1 fruit fly cellular context compared by ENCODE assay signal in genomic region chr2L:10759624-10760023, dm6.
TF ChIP-seq lines count a peak whose summit lies in the region.

No protein-coding gene starts in this region.

TF ChIP-seq in whole organism, prepupa, 60 proteins besides CTCF, POLR2A, EP300 and RAD21 (continued from another document):
- TF ChIP-seq lz (GFP tag; optimal IDR thresholded peaks at IDR 0.05; lab: Kevin White, UChicago) (peak; percentile 49), esn (GFP tag; optimal IDR thresholded peaks at IDR 0.05; lab: Kevin White, UChicago) (peak; percentile 46), Eip78C (GFP tag; lab: Kevin White, UChicago) (peak; percentile 83), Hr39 (GFP tag; optimal IDR thresholded peaks at IDR 0.05; lab: Kevin White, UChicago) (peak; percentile 35), Gug (GFP tag; IDR thresholded peaks at IDR 0.05; lab: Robert Waterston, UW) (no peak), CG8632 (GFP tag; optimal IDR thresholded peaks at IDR 0.05; lab: Kevin White, UChicago) (peak; percentile 42), CG6808 (GFP tag; optimal IDR thresholded peaks at IDR 0.05; lab: Kevin White, UChicago) (no peak), CG31627 (GFP tag; optimal IDR thresholded peaks at IDR 0.05; lab: Kevin White, UChicago) (peak; percentile 51), Hr4 (GFP tag; optimal IDR thresholded peaks at IDR 0.05; lab: Kevin White, UChicago) (peak; percentile 26), CG6854 (GFP tag; optimal IDR thresholded peaks at IDR 0.05; lab: Kevin White, UChicago) (no peak), CG10669 (GFP tag; optimal IDR thresholded peaks at IDR 0.05; lab: Kevin White, UChicago) (peak; percentile 63), CG11902 (GFP tag; optimal IDR thresholded peaks at IDR 0.05; lab: Kevin White, UChicago) (peak; percentile 3), CG10631 (GFP tag; optimal IDR thresholded peaks at IDR 0.05; lab: Kevin White, UChicago) (peak; percentile 53), Lpt (GFP tag; optimal IDR thresholded peaks at IDR 0.05; lab: Kevin White, UChicago) (no peak), Hr38 (GFP tag; optimal IDR thresholded peaks at IDR 0.05; lab: Kevin White, UChicago) (no peak), CG7368 (GFP tag; optimal IDR thresholded peaks at IDR 0.05; lab: Kevin White, UChicago) (peak; percentile 21), fkh (GFP tag; optimal IDR thresholded peaks at IDR 0.05; lab: Kevin White, UChicago) (no peak), Sox102F (GFP tag; optimal IDR thresholded peaks at IDR 0.05; lab: Kevin White, UChicago) (peak; percentile 41), pdm3 (GFP tag; optimal IDR thresholded peaks at IDR 0.05; lab: Kevin White, UChicago) (peak; percentile 51), CG6792 (GFP tag; optimal IDR thresholded peaks at IDR 0.05; lab: Kevin White, UChicago) (peak; percentile 52), dac (GFP tag; optimal IDR thresholded peaks at IDR 0.05; lab: Kevin White, UChicago) (no peak), vri (GFP tag; optimal IDR thresholded peaks at IDR 0.05; lab: Kevin White, UChicago) (no peak), CG6163 (GFP tag; IDR thresholded peaks at IDR 0.05; lab: Robert Waterston, UW) (peak; percentile 71), topi (GFP tag; optimal IDR thresholded peaks at IDR 0.05; lab: Kevin White, UChicago) (peak; percentile 45), spab (GFP tag; optimal IDR thresholded peaks at IDR 0.05; lab: Kevin White, UChicago) (no peak), Ets21C (GFP tag; optimal IDR thresholded peaks at IDR 0.05; lab: Kevin White, UChicago) (peak; percentile 20), CG3919 (GFP tag; optimal IDR thresholded peaks at IDR 0.05; lab: Kevin White, UChicago) (peak; percentile 56), achi (GFP tag; optimal IDR thresholded peaks at IDR 0.05; lab: Kevin White, UChicago) (peak; percentile 45), Blimp-1 (GFP tag; optimal IDR thresholded peaks at IDR 0.05; lab: Kevin White, UChicago) (no peak), Eip75B (GFP tag; optimal IDR thresholded peaks at IDR 0.05; lab: Kevin White, UChicago) (peak; percentile 54), net (GFP tag; optimal IDR thresholded peaks at IDR 0.05; lab: Kevin White, UChicago) (no peak), Met (GFP tag; optimal IDR thresholded peaks at IDR 0.05; lab: Kevin White, UChicago) (peak; percentile 33)
